Worm (Caenorhabditis elegans) whole organism, L2 larva: ENCODE results near the gene B0416.5.

Source experiments
- ama-1 ChIP-seq: fragments of 150-350 bp; optimal IDR thresholded peaks from 2 replicates; lab custom pipeline; 2018; ENCODE audit warnings: inconsistent platforms
- nhr-11 ChIP-seq: fragments of 150-350 bp; optimal IDR thresholded peaks from 2 replicates; lab custom pipeline; 2014; ENCODE audit warnings: missing biosample characterization, missing genetic modification characterization
- ztf-4 ChIP-seq: fragments of 150-350 bp; optimal IDR thresholded peaks from 2 replicates; lab custom pipeline; 2014; ENCODE audit warnings: missing biosample characterization, missing genetic modification characterization

ce11 chrX:9248083-9248805 is 22.4 kb downstream of the B0416.5 start:
- no peak for TF ChIP-seq ama-1 (lab: Kevin White, UChicago)
- no peak for TF ChIP-seq nhr-11 (tag; lab: Kevin White, UChicago)
- no peak for TF ChIP-seq ztf-4 (tag; lab: Kevin White, UChicago)
